Worm (Caenorhabditis elegans): ENCODE results near the gene srv-28.

The srv-28 gene

ce11 chrIV:6213403-6213802 lies 49.7 kb downstream of the srv-28 start, which contains the start of gene C49A9.5:
TSS of gene C49A9.5 (plus strand) at chrIV:6213673.
- TF ChIP-seq tab-1 (GFP tag; IDR thresholded peaks at IDR 0.05) (no peak), klf-2 (GFP tag; conservative IDR thresholded peaks at IDR 0.05) (no peak), cog-1 (tag; optimal IDR thresholded peaks at IDR 0.05) (no peak), T22C8.4 (GFP tag; IDR thresholded peaks at IDR 0.05) (no peak), flt-1 (GFP tag; IDR thresholded peaks at IDR 0.05) (no peak), med-1 (GFP tag; optimal IDR thresholded peaks at IDR 0.05; ENCODE audit: insufficient read depth) (no peak), ztf-23 (GFP tag; IDR thresholded peaks at IDR 0.05) (no peak), ref-1 (GFP tag; conservative IDR thresholded peaks at IDR 0.05) (no peak)
